Fruit fly (Drosophila melanogaster) S2 (cell line): ENCODE measurements around the gene CG11927.

Experiments
- CG8478 ChIP-seq: fragments of >200 bp; optimal IDR thresholded peaks from 2 replicates; lab custom pipeline; 2018
- CTCF ChIP-seq, 2 experiments: fragments of >200 bp; optimal IDR thresholded peaks; 2 replicates each; lab custom pipeline; 2018

- no peak for TF ChIP-seq CG8478
- no peak for TF ChIP-seq CTCF (optimal IDR thresholded peaks at IDR 0.05; lab: Kevin White, UChicago)
Observed at dm6 chr2L:4896484-4897205, 49.1 kb downstream of the CG11927 start.
